Comparison of ENCODE assay signal across 5 worm cellular contexts in the genomic region with DNA sequence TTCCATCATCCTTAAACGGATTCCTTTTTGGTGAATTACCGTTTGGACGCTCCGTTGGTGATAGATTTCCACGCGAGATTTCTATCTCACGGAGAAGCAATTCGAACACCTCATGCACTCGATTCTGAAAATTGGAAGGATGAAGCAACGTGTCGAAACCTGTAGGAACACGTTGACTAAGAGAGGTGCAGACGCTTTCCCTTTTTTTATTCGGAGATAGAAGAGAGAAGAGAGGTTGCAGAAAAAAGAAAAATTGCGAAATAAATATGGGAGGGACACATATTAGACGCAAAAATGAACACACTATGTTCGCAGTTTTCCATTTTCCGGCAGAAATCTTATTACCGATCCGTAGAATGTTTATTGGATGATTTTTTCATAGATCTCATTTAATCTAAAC.
TF ChIP-seq lines count a peak whose summit lies in the region.

No protein-coding gene starts in this region.

TF ChIP-seq in whole organism, L1 larva, 84 proteins besides CTCF, POLR2A, EP300 and RAD21:
- TF ChIP-seq blmp-1 (tag; optimal IDR thresholded peaks at IDR 0.05; lab: Kevin White, UChicago): peak; percentile 68
- TF ChIP-seq nhr-11 (tag; optimal IDR thresholded peaks at IDR 0.05; lab: Kevin White, UChicago): no peak

TF ChIP-seq in whole organism, L2 larva, 48 proteins besides CTCF, POLR2A, EP300 and RAD21:
- TF ChIP-seq nhr-77 (tag; optimal IDR thresholded peaks at IDR 0.05; lab: Kevin White, UChicago) (no peak), unc-55 (GFP tag; optimal IDR thresholded peaks at IDR 0.05; lab: Kevin White, UChicago) (peak; percentile 30), blmp-1 (tag; optimal IDR thresholded peaks at IDR 0.05; lab: Kevin White, UChicago; ENCODE audit: insufficient read depth) (peak; percentile 58)

TF ChIP-seq in whole organism, L3 larva, 47 proteins besides CTCF, POLR2A, EP300 and RAD21:
- no peak for TF ChIP-seq nhr-12 (tag; optimal IDR thresholded peaks at IDR 0.05; lab: Kevin White, UChicago)
- TF ChIP-seq nhr-23 (tag; optimal IDR thresholded peaks at IDR 0.05; lab: Kevin White, UChicago): peak; percentile 40
- no peak for TF ChIP-seq ama-1 (optimal IDR thresholded peaks at IDR 0.05; lab: Kevin White, UChicago)
- TF ChIP-seq nhr-43 (tag; optimal IDR thresholded peaks at IDR 0.05; lab: Kevin White, UChicago; ENCODE audit: poor library complexity, severe bottlenecking): peak; percentile 17
- TF ChIP-seq elt-1 (tag; optimal IDR thresholded peaks at IDR 0.05; lab: Kevin White, UChicago): no peak
- no peak for TF ChIP-seq hmg-11 (tag; optimal IDR thresholded peaks at IDR 0.05; lab: Kevin White, UChicago)
- TF ChIP-seq eor-1 (tag; optimal IDR thresholded peaks at IDR 0.05; lab: Kevin White, UChicago): no peak
- no peak for TF ChIP-seq elt-3 (tag; optimal IDR thresholded peaks at IDR 0.05; lab: Kevin White, UChicago)
- no peak for TF ChIP-seq fkh-10 (GFP tag; optimal IDR thresholded peaks at IDR 0.05; lab: Kevin White, UChicago)
- TF ChIP-seq sea-2 (GFP tag; optimal IDR thresholded peaks at IDR 0.05; lab: Kevin White, UChicago): no peak
- no peak for TF ChIP-seq ceh-82 (tag; optimal IDR thresholded peaks at IDR 0.05; lab: Kevin White, UChicago)
- no peak for TF ChIP-seq R02D3.7 (tag; optimal IDR thresholded peaks at IDR 0.05; lab: Kevin White, UChicago)

TF ChIP-seq in whole organism, L4 larva, 104 proteins besides CTCF, POLR2A, EP300 and RAD21 (continues in another document):
- TF ChIP-seq madf-5 (GFP tag; IDR thresholded peaks at IDR 0.05; lab: Robert Waterston, UW): no peak
- TF ChIP-seq cey-2 (tag; optimal IDR thresholded peaks at IDR 0.05; lab: Kevin White, UChicago; ENCODE audit: borderline replicate concordance, insufficient read depth): peak; percentile 4
- TF ChIP-seq fkh-10 (GFP tag; optimal IDR thresholded peaks at IDR 0.05; lab: Kevin White, UChicago): no peak
- TF ChIP-seq ZK546.5 (tag; optimal IDR thresholded peaks at IDR 0.05; lab: Kevin White, UChicago): no peak
- peak in 1 of 2 experiments; percentile 12 for TF ChIP-seq lsy-2 (tag; optimal IDR thresholded peaks at IDR 0.05; lab: Kevin White, UChicago)
- no peak for TF ChIP-seq unc-39 (tag; optimal IDR thresholded peaks at IDR 0.05; lab: Kevin White, UChicago)
- TF ChIP-seq nhr-41 (GFP tag; IDR thresholded peaks at IDR 0.05; lab: Robert Waterston, UW): no peak
- no peak for TF ChIP-seq lin-13 (GFP tag; optimal IDR thresholded peaks at IDR 0.05; lab: Kevin White, UChicago)
- TF ChIP-seq F37D6.2 (tag; optimal IDR thresholded peaks at IDR 0.05; lab: Kevin White, UChicago): no peak
- TF ChIP-seq jun-1 (tag; optimal IDR thresholded peaks at IDR 0.05; lab: Kevin White, UChicago): no peak
- no peak for TF ChIP-seq snpc-4 (tag; optimal IDR thresholded peaks at IDR 0.05; lab: Kevin White, UChicago)
- TF ChIP-seq mxl-2 (GFP tag; conservative IDR thresholded peaks at IDR 0.05; lab: Robert Waterston, UW): no peak
- TF ChIP-seq skn-1 (tag; optimal IDR thresholded peaks at IDR 0.05; lab: Kevin White, UChicago): no peak
- no peak for TF ChIP-seq zfp-3 (GFP tag; conservative IDR thresholded peaks at IDR 0.05; lab: Robert Waterston, UW)
- TF ChIP-seq mxl-3 (GFP tag; optimal IDR thresholded peaks at IDR 0.05; lab: Kevin White, UChicago): peak; percentile 93
- no peak for TF ChIP-seq ceh-32 (tag; optimal IDR thresholded peaks at IDR 0.05; lab: Kevin White, UChicago; ENCODE audit: poor library complexity)
- peak; percentile 17 for TF ChIP-seq mes-2 (tag; optimal IDR thresholded peaks at IDR 0.05; lab: Kevin White, UChicago; ENCODE audit: poor library complexity, severe bottlenecking)
- peak; percentile 22 for TF ChIP-seq hlh-11 (tag; optimal IDR thresholded peaks at IDR 0.05; lab: Kevin White, UChicago)
- TF ChIP-seq F26F4.8 (GFP tag; conservative IDR thresholded peaks at IDR 0.05; lab: Robert Waterston, UW): no peak
- TF ChIP-seq hif-1 (tag; optimal IDR thresholded peaks at IDR 0.05; lab: Kevin White, UChicago): no peak
- TF ChIP-seq nhr-11 (tag; optimal IDR thresholded peaks at IDR 0.05; lab: Kevin White, UChicago): no peak
- no peak for TF ChIP-seq gei-8 (GFP tag; optimal IDR thresholded peaks at IDR 0.05; lab: Kevin White, UChicago)
- no peak for TF ChIP-seq ztf-11 (tag; optimal IDR thresholded peaks at IDR 0.05; lab: Kevin White, UChicago)
- no peak for TF ChIP-seq daf-16 (GFP tag; optimal IDR thresholded peaks at IDR 0.05; lab: Kevin White, UChicago)
- TF ChIP-seq daf-16 (tag; optimal IDR thresholded peaks at IDR 0.05; lab: Kevin White, UChicago): no peak
- TF ChIP-seq ceh-62 (tag; optimal IDR thresholded peaks at IDR 0.05; lab: Kevin White, UChicago): no peak
- no peak for TF ChIP-seq Y105C5A.15 (GFP tag; IDR thresholded peaks at IDR 0.05; lab: Robert Waterston, UW)
- no peak for TF ChIP-seq zfp-2 (tag; optimal IDR thresholded peaks at IDR 0.05; lab: Kevin White, UChicago)
- TF ChIP-seq lin-39 (tag; optimal IDR thresholded peaks at IDR 0.05; lab: Kevin White, UChicago): no peak
- TF ChIP-seq aly-2 (tag; optimal IDR thresholded peaks at IDR 0.05; lab: Kevin White, UChicago): no peak
- TF ChIP-seq lin-15B (tag; optimal IDR thresholded peaks at IDR 0.05; lab: Kevin White, UChicago): no peak
- TF ChIP-seq daf-19 (GFP tag; conservative IDR thresholded peaks at IDR 0.05; lab: Robert Waterston, UW): no peak
- TF ChIP-seq daf-12 (tag; optimal IDR thresholded peaks at IDR 0.05; lab: Kevin White, UChicago): no peak
- no peak for TF ChIP-seq lin-29 (GFP tag; IDR thresholded peaks at IDR 0.05; lab: Robert Waterston, UW)
- no peak for TF ChIP-seq lim-7 (GFP tag; IDR thresholded peaks at IDR 0.05; lab: Robert Waterston, UW)
- TF ChIP-seq dmd-8 (GFP tag; IDR thresholded peaks at IDR 0.05; lab: Robert Waterston, UW): no peak
- no peak for TF ChIP-seq lin-1 (GFP tag; IDR thresholded peaks at IDR 0.05; lab: Robert Waterston, UW)

TF ChIP-seq in whole organism, young adult, 124 proteins besides CTCF, POLR2A, EP300 and RAD21:
- TF ChIP-seq cebp-1 (GFP tag; IDR thresholded peaks at IDR 0.05; lab: Robert Waterston, UW) (peak; percentile 50; the same call in 1 of the 2 replicates), cebp-1 (tag; optimal IDR thresholded peaks at IDR 0.05; lab: Kevin White, UChicago) (peak; percentile 91), hmg-20 (GFP tag; IDR thresholded peaks at IDR 0.05; lab: Robert Waterston, UW) (no peak)
